Worm (Caenorhabditis elegans) whole organism, young adult: ENCODE results near the gene pqn-39.

ENCODE experiments used
- B0261.1 ChIP-seq: sonication (generic microtip); optimal IDR thresholded peaks from 2 replicates; lab custom pipeline; 2016; ENCODE audit warnings: mild to moderate bottlenecking, missing genetic modification characterization, moderate library complexity, missing compliant biosample characterization
- C17E4.6 ChIP-seq: fragments of 200-800 bp; sonication (Bioruptor generic); IDR thresholded peaks from 2 replicates; pipeline ENCODE4 v1.3.6; 2022; ENCODE audit warnings: missing genetic modification reagents, missing genetic modification characterization, missing compliant biosample characterization
- D2030.7 ChIP-seq: fragments of 200-800 bp; sonication (Bioruptor generic); IDR thresholded peaks from 2 replicates; pipeline ENCODE4 v1.3.6; 2022; ENCODE audit warnings: missing genetic modification reagents, missing genetic modification characterization, missing compliant biosample characterization
- F33H1.4 ChIP-seq: fragments of 200-800 bp; sonication (Bioruptor generic); IDR thresholded peaks from 2 replicates; pipeline ENCODE4 v1.3.6; 2022; ENCODE audit warnings: missing genetic modification reagents, missing genetic modification characterization, missing compliant biosample characterization
- F39B2.1 ChIP-seq: fragments of 200-800 bp; sonication (Bioruptor generic); IDR thresholded peaks from 2 replicates; pipeline ENCODE4 v1.3.6; 2022; ENCODE audit warnings: missing genetic modification reagents, missing genetic modification characterization, missing compliant biosample characterization
- F55B11.4 ChIP-seq: sonication (generic microtip); optimal IDR thresholded peaks from 2 replicates; lab custom pipeline; 2016; ENCODE audit warnings: missing compliant biosample characterization, missing genetic modification characterization, borderline replicate concordance; ENCODE audit not compliant: insufficient read depth
- K12H6.12 ChIP-seq: fragments of 200-800 bp; sonication (Bioruptor generic); optimal IDR thresholded peaks from 2 replicates; lab custom pipeline; 2018; ENCODE audit warnings: mild to moderate bottlenecking, missing genetic modification characterization, missing compliant biosample characterization
- T07F8.4 ChIP-seq: sonication (generic microtip); optimal IDR thresholded peaks from 2 replicates; lab custom pipeline; 2016; ENCODE audit warnings: mild to moderate bottlenecking, missing genetic modification characterization, moderate library complexity, missing compliant biosample characterization
- Y53G8AR.9 ChIP-seq: fragments of 200-800 bp; sonication (Bioruptor generic); conservative IDR thresholded peaks from 2 replicates; pipeline ENCODE4 v1.3.6; 2022; ENCODE audit warnings: missing genetic modification reagents, missing genetic modification characterization, missing compliant biosample characterization
- Y56A3A.18 ChIP-seq: fragments of 200-800 bp; sonication (Bioruptor generic); IDR thresholded peaks from 2 replicates; pipeline ENCODE4 v1.3.6; 2022; ENCODE audit warnings: missing genetic modification reagents, missing genetic modification characterization, missing compliant biosample characterization
- Y79H2A.3 ChIP-seq: fragments of 200-800 bp; sonication (Bioruptor generic); conservative IDR thresholded peaks from 2 replicates; pipeline ENCODE4 v1.3.6; 2022; ENCODE audit warnings: missing genetic modification reagents, missing genetic modification characterization, missing compliant biosample characterization
- aptf-3 ChIP-seq: fragments of 200-800 bp; sonication (Bioruptor generic); IDR thresholded peaks from 2 replicates; pipeline ENCODE4 v1.3.6; 2022; ENCODE audit warnings: missing genetic modification characterization, missing compliant biosample characterization
- bed-1 ChIP-seq: fragments of 200-800 bp; sonication (Bioruptor generic); IDR thresholded peaks from 2 replicates; pipeline ENCODE4 v1.3.6; 2022; ENCODE audit warnings: missing genetic modification reagents, missing genetic modification characterization, missing compliant biosample characterization
- cebp-1 ChIP-seq, 2 experiments: fragments of 200-800 bp in 1 of 2; sonication (Bioruptor generic) in 1 of 2; sonication (generic microtip) in 1 of 2; IDR thresholded peaks in 1 of 2; optimal IDR thresholded peaks in 1 of 2; 2 replicates each; pipeline versions ENCODE4 v1.3.6 to Lab custom; 2017 to 2022; ENCODE audit warnings: missing compliant biosample characterization in 2 of 2, missing genetic modification characterization in 2 of 2, mild to moderate bottlenecking in 1 of 2, missing genetic modification reagents in 1 of 2, moderate library complexity in 1 of 2
- cebp-2 ChIP-seq: fragments of 200-800 bp; sonication (Bioruptor generic); IDR thresholded peaks from 2 replicates; pipeline ENCODE4 v1.3.6; 2022; ENCODE audit warnings: missing genetic modification characterization, missing compliant biosample characterization
- ceh-40 ChIP-seq: fragments of 200-800 bp; sonication (Bioruptor generic); IDR thresholded peaks from 2 replicates; pipeline ENCODE4 v1.3.6; 2022; ENCODE audit warnings: missing genetic modification characterization, missing compliant biosample characterization
- ceh-58 ChIP-seq: fragments of 200-800 bp; sonication (Bioruptor generic); IDR thresholded peaks from 2 replicates; pipeline ENCODE4 v1.3.6; 2022; ENCODE audit warnings: missing genetic modification characterization, missing compliant biosample characterization
- ceh-79 ChIP-seq: sonication (generic microtip); optimal IDR thresholded peaks from 2 replicates; lab custom pipeline; 2017; ENCODE audit warnings: mild to moderate bottlenecking, missing genetic modification characterization, missing compliant biosample characterization
- egl-44 ChIP-seq: fragments of 200-800 bp; sonication (Bioruptor generic); IDR thresholded peaks from 2 replicates; pipeline ENCODE4 v1.3.6; 2022; ENCODE audit warnings: missing genetic modification reagents, missing genetic modification characterization, missing compliant biosample characterization
- egrh-3 ChIP-seq: fragments of 200-800 bp; sonication (Bioruptor generic); IDR thresholded peaks from 2 replicates; pipeline ENCODE4 v1.3.6; 2022; ENCODE audit warnings: missing genetic modification reagents, missing genetic modification characterization, missing compliant biosample characterization
- ekl-4 ChIP-seq: fragments of 200-800 bp; sonication (Bioruptor generic); IDR thresholded peaks from 2 replicates; pipeline ENCODE4 v1.3.6; 2022; ENCODE audit warnings: missing genetic modification reagents, missing genetic modification characterization, missing compliant biosample characterization
- hmg-1.2 ChIP-seq: fragments of 200-800 bp; sonication (Bioruptor generic); IDR thresholded peaks from 2 replicates; pipeline ENCODE4 v1.3.6; 2022; ENCODE audit warnings: missing genetic modification reagents, missing genetic modification characterization, missing compliant biosample characterization
- hmg-20 ChIP-seq: fragments of 200-800 bp; sonication (Bioruptor generic); IDR thresholded peaks from 2 replicates; pipeline ENCODE4 v1.3.6; 2022; ENCODE audit warnings: missing genetic modification reagents, missing genetic modification characterization, missing compliant biosample characterization
- let-526 ChIP-seq: fragments of 200-800 bp; sonication (Bioruptor generic); IDR thresholded peaks from 2 replicates; pipeline ENCODE4 v1.3.6; 2022; ENCODE audit warnings: missing genetic modification reagents, missing genetic modification characterization, missing compliant biosample characterization
- lin-40 ChIP-seq: sonication (generic microtip); optimal IDR thresholded peaks from 2 replicates; lab custom pipeline; 2016; ENCODE audit warnings: missing genetic modification characterization, mild to moderate bottlenecking, missing compliant biosample characterization, missing genotype, missing genetic modification reagents
- lsl-1 ChIP-seq: fragments of 200-800 bp; sonication (Bioruptor generic); optimal IDR thresholded peaks from 2 replicates; lab custom pipeline; 2018; ENCODE audit warnings: mild to moderate bottlenecking, missing genetic modification characterization, moderate library complexity, missing compliant biosample characterization
- madf-3 ChIP-seq: fragments of 200-800 bp; sonication (Bioruptor generic); IDR thresholded peaks from 2 replicates; pipeline ENCODE4 v1.3.6; 2022; ENCODE audit warnings: missing genetic modification reagents, missing genetic modification characterization, missing compliant biosample characterization
- madf-6 ChIP-seq: fragments of 200-800 bp; sonication (Bioruptor generic); IDR thresholded peaks from 2 replicates; pipeline ENCODE4 v1.3.6; 2022; ENCODE audit warnings: missing genetic modification reagents, missing genetic modification characterization, missing compliant biosample characterization
- mcd-1 ChIP-seq: fragments of 200-800 bp; sonication (Bioruptor generic); IDR thresholded peaks from 2 replicates; pipeline ENCODE4 v1.3.6; 2022; ENCODE audit warnings: missing genetic modification reagents, missing genetic modification characterization, missing compliant biosample characterization
- mel-28 ChIP-seq: sonication (generic microtip); optimal IDR thresholded peaks from 2 replicates; lab custom pipeline; 2016; ENCODE audit warnings: borderline replicate concordance, mild to moderate bottlenecking, missing genetic modification characterization, missing compliant biosample characterization
- nfyb-1 ChIP-seq: fragments of 200-800 bp; sonication (Bioruptor generic); IDR thresholded peaks from 2 replicates; pipeline ENCODE4 v1.3.6; 2022; ENCODE audit warnings: missing genetic modification reagents, missing genetic modification characterization, missing compliant biosample characterization
- nhr-120 ChIP-seq: fragments of 200-800 bp; sonication (Bioruptor generic); IDR thresholded peaks from 2 replicates; pipeline ENCODE4 v1.3.6; 2022; ENCODE audit warnings: missing genetic modification characterization, missing compliant biosample characterization
- nhr-80 ChIP-seq: sonication (generic microtip); optimal IDR thresholded peaks from 2 replicates; lab custom pipeline; 2016; ENCODE audit warnings: missing genetic modification characterization, missing compliant biosample characterization
- nhr-90 ChIP-seq: sonication (generic microtip); optimal IDR thresholded peaks from 2 replicates; lab custom pipeline; 2016; ENCODE audit warnings: missing genotype, mild to moderate bottlenecking, missing genetic modification characterization, missing compliant biosample characterization
- pbrm-1 ChIP-seq: fragments of 200-800 bp; sonication (Bioruptor generic); IDR thresholded peaks from 2 replicates; pipeline ENCODE4 v1.3.6; 2022; ENCODE audit warnings: missing genetic modification reagents, missing genetic modification characterization, missing compliant biosample characterization
- rcor-1 ChIP-seq: fragments of 200-800 bp; sonication (Bioruptor generic); IDR thresholded peaks from 2 replicates; pipeline ENCODE4 v1.3.6; 2022; ENCODE audit warnings: missing genetic modification reagents, missing genetic modification characterization, missing compliant biosample characterization
- rec-8 ChIP-seq, 2 experiments: sonication (generic microtip); optimal IDR thresholded peaks; 2 replicates each; lab custom pipeline; 2016; ENCODE audit warnings: mild to moderate bottlenecking in 2 of 2, missing genetic modification characterization in 2 of 2, missing genetic modification reagents in 2 of 2, missing genotype in 2 of 2, missing biosample characterization in 1 of 2, missing compliant biosample characterization in 1 of 2, moderate library complexity in 1 of 2
- rpc-1 ChIP-seq, 2 experiments: fragments of 150-350 bp in 1 of 2; sonication (generic microtip) in 1 of 2; optimal IDR thresholded peaks; 2 replicates each; lab custom pipeline; 2014 to 2018; ENCODE audit warnings: missing biosample characterization in 1 of 2, missing genetic modification characterization in 1 of 2, missing genetic modification reagents in 1 of 2, missing genotype in 1 of 2
- sdz-38 ChIP-seq: sonication (generic microtip); optimal IDR thresholded peaks from 2 replicates; lab custom pipeline; 2016; ENCODE audit warnings: missing genotype, missing genetic modification characterization, missing compliant biosample characterization
- snpc-3.4 ChIP-seq: sonication (generic microtip); optimal IDR thresholded peaks from 2 replicates; lab custom pipeline; 2017; ENCODE audit warnings: missing genetic modification characterization, mild to moderate bottlenecking, missing compliant biosample characterization, antibody characterized with exemption, moderate library complexity, missing genotype, missing genetic modification reagents
- somi-1 ChIP-seq: fragments of 200-800 bp; sonication (Bioruptor generic); optimal IDR thresholded peaks from 2 replicates; lab custom pipeline; 2018; ENCODE audit warnings: mild to moderate bottlenecking, missing genetic modification characterization, missing compliant biosample characterization
- ztf-25 ChIP-seq: fragments of 200-800 bp; sonication (Bioruptor generic); IDR thresholded peaks from 2 replicates; pipeline ENCODE4 v1.3.6; 2022; ENCODE audit warnings: missing genetic modification reagents, missing genetic modification characterization, missing compliant biosample characterization
- ztf-6 ChIP-seq: fragments of 200-800 bp; sonication (Bioruptor generic); IDR thresholded peaks from 2 replicates; pipeline ENCODE4 v1.3.6; 2022; ENCODE audit warnings: missing genetic modification reagents, missing genetic modification characterization, missing compliant biosample characterization

The pqn-39 gene

DNA sequence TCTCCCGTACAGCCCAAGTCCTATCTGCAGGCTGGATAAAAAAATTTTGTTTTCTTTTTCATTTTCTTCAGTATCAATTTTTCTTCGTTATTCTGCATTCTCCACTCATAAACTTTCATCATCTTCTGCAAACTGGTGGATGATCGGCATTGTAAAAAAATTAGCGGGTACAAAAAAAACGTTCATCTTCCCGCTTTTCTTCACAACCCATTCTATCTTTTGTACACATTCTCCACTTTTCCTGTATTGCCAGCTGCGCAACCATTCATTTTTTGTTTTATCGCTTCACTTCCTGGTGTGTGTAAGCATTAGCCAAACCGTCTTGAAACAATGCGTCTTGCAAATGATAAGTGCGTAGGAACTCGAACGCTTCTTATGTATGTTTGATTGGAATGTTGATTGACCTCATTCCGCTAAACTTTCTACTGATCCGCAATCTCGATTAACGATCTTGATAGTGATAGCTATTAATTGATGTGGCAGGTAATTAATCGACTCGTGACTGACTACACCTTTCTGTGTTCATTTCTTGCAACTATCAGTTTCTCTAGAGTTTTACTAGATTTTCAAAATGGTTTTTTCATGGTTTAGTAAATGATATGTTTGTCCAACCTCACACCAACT lies 6.1 kb upstream of the pqn-39 start:
- TF ChIP-seq nhr-80 (peak; percentile 28), sdz-38 (tag; lab: Kevin White, UChicago) (no peak), snpc-3.4 (no peak), somi-1 (GFP tag; lab: Kevin White, UChicago) (peak; percentile 1), lin-40 (tag; lab: Kevin White, UChicago) (peak; percentile 10)
- TF ChIP-seq, all 124 proteins: peak for 3

DNA sequence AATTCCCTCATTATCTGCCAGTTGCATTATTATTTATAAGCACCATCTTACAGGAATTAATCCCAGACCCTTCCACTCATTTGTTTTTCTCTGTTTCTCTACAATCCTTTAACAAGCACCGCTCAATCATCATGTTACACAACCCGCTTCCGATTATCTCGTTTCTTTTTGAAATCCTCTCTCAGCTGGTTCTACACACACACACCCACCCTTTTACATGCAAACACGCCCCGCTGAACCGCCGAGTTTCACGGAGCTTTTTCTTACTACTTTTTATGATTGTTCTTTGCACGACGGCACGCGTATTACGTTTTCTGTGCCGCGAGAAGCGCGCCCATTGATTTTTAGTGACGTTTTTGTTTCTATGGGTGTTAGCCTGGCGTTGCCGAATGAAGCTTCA lies 5.3 kb upstream of the pqn-39 start:
- no peak for TF ChIP-seq egrh-3 (GFP tag; lab: Robert Waterston, UW)
- peak; percentile 18 for TF ChIP-seq K12H6.12
- TF ChIP-seq madf-6 = no peak
- TF ChIP-seq rec-8 (tag; optimal IDR thresholded peaks at IDR 0.05; lab: Kevin White, UChicago) = no peak
- TF ChIP-seq lsl-1 = no peak
- no peak for TF ChIP-seq C17E4.6 (GFP tag; lab: Robert Waterston, UW)
- no peak for TF ChIP-seq T07F8.4 (tag; lab: Kevin White, UChicago)
- TF ChIP-seq F33H1.4 (GFP tag; lab: Robert Waterston, UW) = no peak
- no peak for TF ChIP-seq ztf-25
- TF ChIP-seq F55B11.4 = no peak
- peak; percentile 33 for TF ChIP-seq nhr-80
- TF ChIP-seq ceh-79 (tag; lab: Kevin White, UChicago) = no peak
- no peak for TF ChIP-seq pbrm-1 (GFP tag; lab: Robert Waterston, UW)
- TF ChIP-seq cebp-1 (GFP tag; IDR thresholded peaks at IDR 0.05; lab: Robert Waterston, UW) = no peak
- peak; percentile 32 for TF ChIP-seq cebp-1 (tag; optimal IDR thresholded peaks at IDR 0.05; lab: Kevin White, UChicago)
- TF ChIP-seq bed-1 (GFP tag; lab: Robert Waterston, UW) = no peak
- TF ChIP-seq F39B2.1 = no peak
- TF ChIP-seq nhr-90 (tag; lab: Kevin White, UChicago) = no peak
- no peak for TF ChIP-seq mel-28

DNA sequence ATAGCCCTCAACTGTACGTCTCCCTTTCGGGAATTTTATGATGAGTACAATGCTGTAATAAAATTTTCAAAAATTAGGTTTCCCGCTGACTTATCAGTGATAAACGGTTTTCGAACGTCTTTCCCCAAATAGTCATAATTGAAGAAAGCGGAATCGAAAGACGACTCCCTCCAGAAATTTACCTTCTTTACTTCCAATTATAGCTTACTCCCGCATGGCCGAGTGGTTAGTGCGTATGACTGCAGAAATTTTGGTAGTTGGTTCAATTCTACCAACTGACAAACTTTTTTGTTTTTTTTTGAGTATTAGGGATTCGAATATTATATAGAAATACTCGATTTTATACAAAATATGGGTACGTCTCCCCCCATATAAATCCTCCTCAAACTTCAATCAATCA lies 4.6 kb upstream of the pqn-39 start:
- peak; percentile 22; the same call in 1 of the 2 replicates for TF ChIP-seq ekl-4 (GFP tag; lab: Robert Waterston, UW)
- peak; percentile 60; the same call in 1 of the 2 replicates for TF ChIP-seq Y53G8AR.9 (GFP tag; lab: Robert Waterston, UW)
- 0 out of 2 replicates have a peak, but pooled peaks have one; percentile 36 for TF ChIP-seq madf-3 (GFP tag; lab: Robert Waterston, UW)
- TF ChIP-seq ceh-40 (GFP tag; lab: Robert Waterston, UW) = 0 out of 2 replicates have a peak, but pooled peaks have one; percentile 32
- TF ChIP-seq rpc-1 (optimal IDR thresholded peaks at IDR 0.05; lab: Kevin White, UChicago) = peak; percentile 23
- TF ChIP-seq rpc-1 (tag; optimal IDR thresholded peaks at IDR 0.05; lab: Kevin White, UChicago) = peak; percentile 55
- TF ChIP-seq mcd-1 = 0 out of 2 replicates have a peak, but pooled peaks have one; percentile 15
- peak; percentile 94 for TF ChIP-seq egl-44 (GFP tag; lab: Robert Waterston, UW)
- peak; percentile 80; the same call in 1 of the 2 replicates for TF ChIP-seq bed-1 (GFP tag; lab: Robert Waterston, UW)
- peak; percentile 57; the same call in 1 of the 2 replicates for TF ChIP-seq let-526 (GFP tag; lab: Robert Waterston, UW)
- peak; percentile 24; the same call in 1 of the 2 replicates for TF ChIP-seq Y79H2A.3 (GFP tag; lab: Robert Waterston, UW)
- TF ChIP-seq rcor-1 (GFP tag; lab: Robert Waterston, UW) = peak; percentile 58
- TF ChIP-seq nfyb-1 (GFP tag; lab: Robert Waterston, UW) = peak; percentile 68
- peak; percentile 60; the same call in 1 of the 2 replicates for TF ChIP-seq madf-6
- TF ChIP-seq nhr-120 (GFP tag; lab: Robert Waterston, UW) = 0 out of 2 replicates have a peak, but pooled peaks have one; percentile 49
- TF ChIP-seq D2030.7 (GFP tag; lab: Robert Waterston, UW) = peak; percentile 59
- peak; percentile 56 for TF ChIP-seq B0261.1 (tag; lab: Kevin White, UChicago)
- peak; percentile 84; the same call in 1 of the 2 replicates for TF ChIP-seq cebp-2 (GFP tag; lab: Robert Waterston, UW)
- TF ChIP-seq ceh-58 = 0 out of 2 replicates have a peak, but pooled peaks have one; percentile 62
- 0 out of 2 replicates have a peak, but pooled peaks have one; percentile 44 for TF ChIP-seq ztf-25
- TF ChIP-seq pbrm-1 (GFP tag; lab: Robert Waterston, UW) = peak; percentile 78
- TF ChIP-seq hmg-1.2 (GFP tag; lab: Robert Waterston, UW) = peak; percentile 75
- TF ChIP-seq aptf-3 (GFP tag; lab: Robert Waterston, UW) = 0 out of 2 replicates have a peak, but pooled peaks have one; percentile 67
- TF ChIP-seq Y56A3A.18 (GFP tag; lab: Robert Waterston, UW) = peak; percentile 78
- TF ChIP-seq ztf-6 = 0 out of 2 replicates have a peak, but pooled peaks have one; percentile 36
- TF ChIP-seq hmg-20 (GFP tag; lab: Robert Waterston, UW) = peak; percentile 62; the same call in 1 of the 2 replicates
